Fruit fly (Drosophila melanogaster): ENCODE measurements around the gene CG12617.

Gene CG12617

dm6 chr2L:20327375-20327774, 32.9 kb downstream of the CG12617 start (continued):
- TF ChIP-seq lola (GFP tag; optimal IDR thresholded peaks at IDR 0.05) = peak in 1 of 3 experiments; percentile 37
- TF ChIP-seq CG3407 (GFP tag; optimal IDR thresholded peaks at IDR 0.05) = peak; percentile 67
- TF ChIP-seq CG7987 (GFP tag; optimal IDR thresholded peaks at IDR 0.05) = peak; percentile 11
- TF ChIP-seq Elba2 (GFP tag; optimal IDR thresholded peaks at IDR 0.05) = no peak
- peak; percentile 25 for TF ChIP-seq kni (GFP tag; optimal IDR thresholded peaks at IDR 0.05)
- TF ChIP-seq CG9215 (GFP tag; IDR thresholded peaks at IDR 0.05) = no peak
- TF ChIP-seq Lhr (GFP tag; optimal IDR thresholded peaks at IDR 0.05) = peak; percentile 36
- TF ChIP-seq bcd (GFP tag; optimal IDR thresholded peaks at IDR 0.05) = no peak
- no peak for TF ChIP-seq zen (tag; optimal IDR thresholded peaks at IDR 0.05)
- TF ChIP-seq corto (GFP tag; optimal IDR thresholded peaks at IDR 0.05) = no peak
- TF ChIP-seq CG15601 (tag; optimal IDR thresholded peaks at IDR 0.05) = peak; percentile 50
- TF ChIP-seq D (optimal IDR thresholded peaks at IDR 0.05) = no peak
- TF ChIP-seq D (GFP tag; optimal IDR thresholded peaks at IDR 0.05) = peak; percentile 55
- TF ChIP-seq ewg (GFP tag; optimal IDR thresholded peaks at IDR 0.05) = peak; percentile 30
- peak; percentile 12 for TF ChIP-seq Usf (GFP tag; optimal IDR thresholded peaks at IDR 0.05)
- no peak for TF ChIP-seq row (GFP tag; IDR thresholded peaks at IDR 0.05)
- TF ChIP-seq wdn (GFP tag; IDR thresholded peaks at IDR 0.05) = no peak
- TF ChIP-seq CG17385 (GFP tag; optimal IDR thresholded peaks at IDR 0.05) = no peak
- no peak for TF ChIP-seq sna (GFP tag; IDR thresholded peaks at IDR 0.05; ENCODE audit: partially characterized antibody)
- TF ChIP-seq sc (optimal IDR thresholded peaks at IDR 0.05) = no peak
- peak; percentile 51 for TF ChIP-seq sc (GFP tag; optimal IDR thresholded peaks at IDR 0.05)
- no peak for TF ChIP-seq Max (GFP tag; optimal IDR thresholded peaks at IDR 0.05)
- peak; percentile 48 for TF ChIP-seq CG2202 (tag; optimal IDR thresholded peaks at IDR 0.05)
- TF ChIP-seq CG33557 (GFP tag; optimal IDR thresholded peaks at IDR 0.05) = peak; percentile 61
- no peak for TF ChIP-seq yki (optimal IDR thresholded peaks at IDR 0.05)
- TF ChIP-seq CG6689 (GFP tag; IDR thresholded peaks at IDR 0.05) = no peak
- TF ChIP-seq CG6654 (GFP tag; optimal IDR thresholded peaks at IDR 0.05) = no peak
- no peak for TF ChIP-seq CG7556 (GFP tag; optimal IDR thresholded peaks at IDR 0.05)
- peak; percentile 34 for TF ChIP-seq CG1529 (GFP tag; optimal IDR thresholded peaks at IDR 0.05)
- TF ChIP-seq Dref (GFP tag; IDR thresholded peaks at IDR 0.05) = no peak
- TF ChIP-seq so (GFP tag; IDR thresholded peaks at IDR 0.05) = no peak
- TF ChIP-seq abd-A (tag; optimal IDR thresholded peaks at IDR 0.05) = no peak
- peak; percentile 30 for TF ChIP-seq CG17568 (GFP tag; optimal IDR thresholded peaks at IDR 0.05)
- TF ChIP-seq CG30431 (GFP tag; optimal IDR thresholded peaks at IDR 0.05) = peak; percentile 17
- no peak for TF ChIP-seq CG33213 (GFP tag; optimal IDR thresholded peaks at IDR 0.05)
- TF ChIP-seq run (tag; optimal IDR thresholded peaks at IDR 0.05) = no peak
- TF ChIP-seq CG1233 (GFP tag; optimal IDR thresholded peaks at IDR 0.05) = peak; percentile 44
- TF ChIP-seq en (GFP tag; optimal IDR thresholded peaks at IDR 0.05) = no peak
- no peak for TF ChIP-seq prd (optimal IDR thresholded peaks at IDR 0.05)
- no peak for TF ChIP-seq prd (GFP tag; IDR thresholded peaks at IDR 0.05)
- no peak for TF ChIP-seq ssp (GFP tag; IDR thresholded peaks at IDR 0.05)
- no peak for TF ChIP-seq gro (GFP tag; optimal IDR thresholded peaks at IDR 0.05)
- no peak for TF ChIP-seq CrebB (tag; optimal IDR thresholded peaks at IDR 0.05)
- no peak for TF ChIP-seq CG9817 (tag; optimal IDR thresholded peaks at IDR 0.05)
- no peak for TF ChIP-seq pros (GFP tag; optimal IDR thresholded peaks at IDR 0.05)
- TF ChIP-seq emc (GFP tag; optimal IDR thresholded peaks at IDR 0.05) = no peak
- TF ChIP-seq CG6813 (GFP tag; optimal IDR thresholded peaks at IDR 0.05) = peak; percentile 19
- peak; percentile 32 for TF ChIP-seq CG15696 (tag; optimal IDR thresholded peaks at IDR 0.05)
- no peak for TF ChIP-seq chif (GFP tag; optimal IDR thresholded peaks at IDR 0.05)
- no peak for TF ChIP-seq Scr (GFP tag; IDR thresholded peaks at IDR 0.05; ENCODE audit: partially characterized antibody)
- TF ChIP-seq CG11093 (GFP tag; IDR thresholded peaks at IDR 0.05) = no peak
- no peak for TF ChIP-seq tap (tag; optimal IDR thresholded peaks at IDR 0.05)
